Worm (Caenorhabditis elegans) whole organism, early embryonic: Measurements from ENCODE around the gene ZK622.4.

ENCODE experiments used
- B0310.2 ChIP-seq: sonication (generic microtip); optimal IDR thresholded peaks from 2 replicates; lab custom pipeline; 2016; ENCODE audit warnings: mild to moderate bottlenecking, missing genetic modification characterization, missing compliant biosample characterization
- F13C5.2 ChIP-seq: sonication (generic microtip); optimal IDR thresholded peaks from 2 replicates; lab custom pipeline; 2017; ENCODE audit warnings: mild to moderate bottlenecking, missing genetic modification characterization, inconsistent platforms, missing compliant biosample characterization
- aly-1 ChIP-seq: sonication (generic microtip); optimal IDR thresholded peaks from 2 replicates; lab custom pipeline; 2016; ENCODE audit warnings: missing genetic modification characterization, missing compliant biosample characterization
- ama-1 ChIP-seq: fragments of 150-350 bp; optimal IDR thresholded peaks from 2 replicates; lab custom pipeline; 2014
- flt-1 ChIP-seq: fragments of 200-800 bp; sonication (Bioruptor generic); IDR thresholded peaks from 2 replicates; pipeline ENCODE4 v1.3.6; 2022; ENCODE audit warnings: missing genetic modification characterization, missing compliant biosample characterization
- hnd-1 ChIP-seq: sonication (generic microtip); optimal IDR thresholded peaks from 2 replicates; lab custom pipeline; 2016; ENCODE audit warnings: missing genetic modification characterization, missing compliant biosample characterization
- tbx-37 ChIP-seq: fragments of 200-800 bp; sonication (Bioruptor generic); conservative IDR thresholded peaks from 2 replicates; pipeline ENCODE4 v1.3.6; 2022; ENCODE audit warnings: missing genetic modification reagents, missing genetic modification characterization, missing compliant biosample characterization

DNA sequence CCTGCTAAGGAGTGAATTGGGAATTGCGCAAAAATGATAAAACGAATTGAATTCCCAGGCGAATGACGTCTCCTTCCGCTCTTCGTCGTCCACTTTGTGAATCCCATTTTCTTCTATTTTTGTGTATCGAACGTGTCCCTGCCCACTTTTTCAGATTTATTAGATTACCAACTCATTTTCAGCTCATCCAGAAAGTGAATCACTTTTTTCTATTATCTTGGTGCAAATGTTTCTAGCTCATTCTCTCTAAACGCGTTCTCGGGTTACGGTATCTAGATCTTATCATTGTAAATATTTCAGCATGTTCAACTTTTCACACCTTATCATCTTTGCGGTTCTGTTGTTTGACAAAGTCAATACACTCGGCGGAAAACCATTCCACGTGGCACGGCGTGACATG, 3.4 kb upstream of the ZK622.4 start, which contains the start of gene ZK622.5:
- TF ChIP-seq ama-1, result no peak
- no peak for TF ChIP-seq tbx-37
- TF ChIP-seq F13C5.2 (tag; lab: Kevin White, UChicago), result no peak
- TF ChIP-seq flt-1 (GFP tag; lab: Robert Waterston, UW), result no peak
- TF ChIP-seq B0310.2 (tag; lab: Kevin White, UChicago), result no peak
- TF ChIP-seq hnd-1 (tag; lab: Kevin White, UChicago), result no peak
- no peak for TF ChIP-seq aly-1
